Worm (Caenorhabditis elegans): ENCODE results near the gene fbxa-199.
"Not testable (repeated sequence)": the region's sequence is repeated elsewhere in the genome, so short reads cannot be mapped to it uniquely, and the experiment has no call there.

fbxa-199 gene

ce11 chrV:15395347-15395746 lies 3.3 kb downstream of the fbxa-199 start, which contains the start of gene cyb-3 (continued):
- TF ChIP-seq snpc-4 (GFP tag; optimal IDR thresholded peaks at IDR 0.05) (peak; percentile 1), snpc-4 (tag; optimal IDR thresholded peaks at IDR 0.05) (peak in 1 of 4 experiments; percentile 53), zfh-2 (GFP tag; conservative IDR thresholded peaks at IDR 0.05) (no peak), athp-1 (tag; optimal IDR thresholded peaks at IDR 0.05) (peak; percentile 7), F23B12.7 (tag; optimal IDR thresholded peaks at IDR 0.05; ENCODE audit: insufficient read depth) (no peak), B0019.2 (GFP tag; conservative IDR thresholded peaks at IDR 0.05) (peak; percentile 80), ceh-58 (GFP tag; IDR thresholded peaks at IDR 0.05) (no peak), K12H6.12 (tag; optimal IDR thresholded peaks at IDR 0.05) (no peak), ceh-100 (GFP tag; IDR thresholded peaks at IDR 0.05) (no peak), pha-4 (tag; optimal IDR thresholded peaks at IDR 0.05) (no peak), dox-1 (GFP tag; IDR thresholded peaks at IDR 0.05) (peak; percentile 60; the same call in 1 of the 2 replicates), ceh-91 (GFP tag; IDR thresholded peaks at IDR 0.05) (peak; percentile 91), B0261.1 (tag; optimal IDR thresholded peaks at IDR 0.05) (peak; percentile 18), lin-35 (GFP tag; optimal IDR thresholded peaks at IDR 0.05) (peak in 1 of 3 experiments; percentile 69), sea-2 (GFP tag; IDR thresholded peaks at IDR 0.05) (no peak), madf-3 (GFP tag; IDR thresholded peaks at IDR 0.05) (peak; percentile 89), ceh-27 (GFP tag; optimal IDR thresholded peaks at IDR 0.05) (no peak), lsl-1 (GFP tag; optimal IDR thresholded peaks at IDR 0.05) (peak; percentile 82), egrh-3 (GFP tag; IDR thresholded peaks at IDR 0.05) (no peak), tbp1 (GFP tag; optimal IDR thresholded peaks at IDR 0.05) (peak; percentile 53), hmg-20 (GFP tag; IDR thresholded peaks at IDR 0.05) (no peak), mes-4 (tag; optimal IDR thresholded peaks at IDR 0.05) (no peak)

- TF ChIP-seq lin-54 (GFP tag; optimal IDR thresholded peaks at IDR 0.05) = peak; percentile 10
- TF ChIP-seq cebp-1 (GFP tag; IDR thresholded peaks at IDR 0.05) = no peak
- no peak for TF ChIP-seq cebp-1 (tag; optimal IDR thresholded peaks at IDR 0.05)
- TF ChIP-seq let-526 (GFP tag; IDR thresholded peaks at IDR 0.05) = no peak
These were observed 3.7 kb downstream of the fbxa-199 start, which contains the start of gene T06E6.1 for ce11 chrV:15394906-15395305. T06E6.1 (minus strand) TSS chrV:15394961.

ce11 chrV:15392064-15392463 lies 6.6 kb downstream of the fbxa-199 start:
- TF ChIP-seq madf-10 (tag; optimal IDR thresholded peaks at IDR 0.05) = no peak
- TF ChIP-seq egl-44 (GFP tag; IDR thresholded peaks at IDR 0.05) = no peak
- no peak for TF ChIP-seq cebp-1 (GFP tag; IDR thresholded peaks at IDR 0.05)
- TF ChIP-seq cebp-1 (tag; optimal IDR thresholded peaks at IDR 0.05) = no peak
- TF ChIP-seq hmg-1.2 (GFP tag; IDR thresholded peaks at IDR 0.05) = 0 out of 2 replicates have a peak, but pooled peaks have one; percentile 12
- TF ChIP-seq ztf-22 (GFP tag; optimal IDR thresholded peaks at IDR 0.05) = no peak
- no peak for TF ChIP-seq dpff-1 (tag; optimal IDR thresholded peaks at IDR 0.05)
- TF ChIP-seq lsl-1 (GFP tag; optimal IDR thresholded peaks at IDR 0.05) = peak; percentile 62
- peak; percentile 11; the same call in 1 of the 2 replicates for TF ChIP-seq madf-6 (GFP tag; IDR thresholded peaks at IDR 0.05)
- TF ChIP-seq mcd-1 (GFP tag; IDR thresholded peaks at IDR 0.05) = peak; percentile 45; the same call in 1 of the 2 replicates
- TF ChIP-seq rpc-1 (optimal IDR thresholded peaks at IDR 0.05) = no peak
- TF ChIP-seq rpc-1 (tag; optimal IDR thresholded peaks at IDR 0.05) = no peak
- peak; percentile 73 for TF ChIP-seq ztf-18 (tag; optimal IDR thresholded peaks at IDR 0.05)

ce11 chrV:15390599-15390998 lies 8.0 kb downstream of the fbxa-199 start:
- TF ChIP-seq rpc-1 (optimal IDR thresholded peaks at IDR 0.05) = not testable (repeated sequence)
- peak; percentile 42 for TF ChIP-seq rpc-1 (tag; optimal IDR thresholded peaks at IDR 0.05)
- peak; percentile 76 for TF ChIP-seq tbp1 (GFP tag; optimal IDR thresholded peaks at IDR 0.05)
- TF ChIP-seq B0261.1 (tag; optimal IDR thresholded peaks at IDR 0.05) = peak; percentile 50

All from whole organism, young adult.